Worm (Caenorhabditis elegans) whole organism, L4 larva: ENCODE data around the gene kars-1.

Experiments
- F37D6.2 ChIP-seq: sonication (generic microtip); optimal IDR thresholded peaks from 2 replicates; lab custom pipeline; 2016; ENCODE audit warnings: mild to moderate bottlenecking, missing genetic modification characterization, missing compliant biosample characterization
- T20F7.1 ChIP-seq: fragments of 200-800 bp; sonication (Bioruptor generic); optimal IDR thresholded peaks from 2 replicates; lab custom pipeline; 2018; ENCODE audit warnings: mild to moderate bottlenecking, missing genetic modification characterization, missing compliant biosample characterization
- Y105C5A.15 ChIP-seq: fragments of 200-800 bp; sonication (Bioruptor generic); IDR thresholded peaks from 2 replicates; pipeline ENCODE4 v1.3.6; 2022; ENCODE audit warnings: missing genetic modification characterization, missing compliant biosample characterization
- Y48G9A.11 ChIP-seq: fragments of 200-800 bp; sonication (Bioruptor generic); IDR thresholded peaks from 2 replicates; pipeline ENCODE4 v1.3.6; 2022; ENCODE audit warnings: missing genetic modification reagents, missing genetic modification characterization, missing compliant biosample characterization
- Y5F2A.4 ChIP-seq: fragments of 200-800 bp; sonication (Bioruptor generic); optimal IDR thresholded peaks from 2 replicates; lab custom pipeline; 2018; ENCODE audit warnings: mild to moderate bottlenecking, missing genetic modification characterization, missing compliant biosample characterization
- Y75B8A.6 ChIP-seq: fragments of 200-800 bp; sonication (Bioruptor generic); IDR thresholded peaks from 2 replicates; pipeline ENCODE4 v1.3.6; 2022; ENCODE audit warnings: missing genetic modification reagents, missing genetic modification characterization, missing compliant biosample characterization
- ZK337.2 ChIP-seq: fragments of 200-800 bp; sonication (Bioruptor generic); IDR thresholded peaks from 2 replicates; pipeline ENCODE4 v1.3.6; 2022; ENCODE audit warnings: missing genetic modification reagents, missing genetic modification characterization, missing compliant biosample characterization
- arid-1 ChIP-seq: fragments of 200-800 bp; sonication (Bioruptor generic); conservative IDR thresholded peaks from 2 replicates; pipeline ENCODE4 v1.3.6; 2022; ENCODE audit warnings: missing genetic modification reagents, missing genetic modification characterization, missing compliant biosample characterization
- ceh-20 ChIP-seq: fragments of 200-800 bp; sonication (Bioruptor generic); IDR thresholded peaks from 2 replicates; pipeline ENCODE4 v1.3.6; 2022; ENCODE audit warnings: missing genetic modification reagents, missing genetic modification characterization, missing compliant biosample characterization
- ceh-28 ChIP-seq: fragments of 150-350 bp; optimal IDR thresholded peaks from 2 replicates; lab custom pipeline; 2014; ENCODE audit warnings: missing biosample characterization, missing genetic modification reagents, missing genetic modification characterization
- ceh-32 ChIP-seq: sonication (generic microtip); optimal IDR thresholded peaks from 2 replicates; lab custom pipeline; 2016; ENCODE audit warnings: mild to moderate bottlenecking, missing genetic modification characterization, missing compliant biosample characterization; ENCODE audit not compliant: poor library complexity
- ceh-62 ChIP-seq: sonication (generic microtip); optimal IDR thresholded peaks from 2 replicates; lab custom pipeline; 2017; ENCODE audit warnings: missing biosample characterization, missing genetic modification characterization
- ceh-82 ChIP-seq: sonication (generic microtip); optimal IDR thresholded peaks from 2 replicates; lab custom pipeline; 2017; ENCODE audit warnings: missing biosample characterization, missing genetic modification characterization
- ctbp-1 ChIP-seq: fragments of 200-800 bp; sonication (Bioruptor generic); IDR thresholded peaks from 2 replicates; pipeline ENCODE4 v1.3.6; 2022; ENCODE audit warnings: missing genetic modification reagents, missing genetic modification characterization, missing compliant biosample characterization
- daf-12 ChIP-seq: fragments of 150-350 bp; optimal IDR thresholded peaks from 2 replicates; lab custom pipeline; 2014; ENCODE audit warnings: missing biosample characterization, missing genetic modification reagents, missing genetic modification characterization
- dmd-6 ChIP-seq: fragments of 200-800 bp; sonication (Bioruptor generic); IDR thresholded peaks from 2 replicates; pipeline ENCODE4 v1.3.6; 2022; ENCODE audit warnings: missing genetic modification reagents, missing genetic modification characterization, missing compliant biosample characterization
- duxl-1 ChIP-seq: sonication (generic microtip); optimal IDR thresholded peaks from 2 replicates; lab custom pipeline; 2016; ENCODE audit warnings: mild to moderate bottlenecking, missing genetic modification characterization, moderate library complexity, missing compliant biosample characterization; ENCODE audit not compliant: poor library complexity
- dve-1 ChIP-seq: sonication (generic microtip); optimal IDR thresholded peaks from 2 replicates; lab custom pipeline; 2017; ENCODE audit warnings: antibody characterized with exemption, mild to moderate bottlenecking, missing genetic modification characterization, missing compliant biosample characterization; ENCODE audit not compliant: insufficient read depth
- egl-43 ChIP-seq: fragments of 200-800 bp; sonication (Bioruptor generic); IDR thresholded peaks from 2 replicates; pipeline ENCODE4 v1.3.6; 2022; ENCODE audit warnings: missing genetic modification reagents, missing genetic modification characterization, missing compliant biosample characterization
- fkh-10 ChIP-seq: fragments of 150-350 bp; optimal IDR thresholded peaks from 2 replicates; lab custom pipeline; 2014; ENCODE audit warnings: missing biosample characterization, missing genetic modification reagents, missing genetic modification characterization
- gei-8 ChIP-seq: fragments of 200-800 bp; sonication (Bioruptor generic); optimal IDR thresholded peaks from 2 replicates; lab custom pipeline; 2018; ENCODE audit warnings: mild to moderate bottlenecking, missing genetic modification characterization, missing compliant biosample characterization
- hif-1 ChIP-seq, 2 experiments: sonication (generic microtip); optimal IDR thresholded peaks; 2 replicates each; lab custom pipeline; 2016 to 2017; ENCODE audit warnings: missing compliant biosample characterization in 2 of 2, missing genetic modification characterization in 2 of 2, missing genetic modification reagents in 2 of 2, missing genotype in 2 of 2, mild to moderate bottlenecking in 1 of 2
- hlh-11 ChIP-seq: fragments of 200-800 bp; sonication (Bioruptor generic); optimal IDR thresholded peaks from 2 replicates; lab custom pipeline; 2018; ENCODE audit warnings: mild to moderate bottlenecking, missing genetic modification characterization, missing compliant biosample characterization
- hlh-30 ChIP-seq: sonication (generic microtip); optimal IDR thresholded peaks from 2 replicates; lab custom pipeline; 2017; ENCODE audit warnings: antibody characterized with exemption, mild to moderate bottlenecking, missing genetic modification characterization, missing compliant biosample characterization; ENCODE audit not compliant: insufficient read depth
- jun-1 ChIP-seq: fragments of 150-350 bp; optimal IDR thresholded peaks from 2 replicates; lab custom pipeline; 2014; ENCODE audit warnings: missing biosample characterization, missing genetic modification reagents, missing genetic modification characterization
- lin-13 ChIP-seq: fragments of 150-350 bp; optimal IDR thresholded peaks from 2 replicates; lab custom pipeline; 2014; ENCODE audit warnings: missing biosample characterization, missing genetic modification reagents, missing genetic modification characterization
- lin-15B ChIP-seq: fragments of 150-350 bp; sonication (generic microtip); optimal IDR thresholded peaks from 3 replicates; lab custom pipeline; 2014; ENCODE audit warnings: missing biosample characterization, missing genetic modification characterization
- lin-38 ChIP-seq: fragments of 200-800 bp; sonication (Bioruptor generic); IDR thresholded peaks from 2 replicates; pipeline ENCODE4 v1.3.6; 2022; ENCODE audit warnings: missing genetic modification reagents, missing genetic modification characterization, missing compliant biosample characterization
- mdt-29 ChIP-seq: fragments of 200-800 bp; sonication (Bioruptor generic); IDR thresholded peaks from 2 replicates; pipeline ENCODE4 v1.3.6; 2022; ENCODE audit warnings: missing genetic modification reagents, missing genetic modification characterization, missing compliant biosample characterization
- mep-1 ChIP-seq: fragments of 150-350 bp; sonication (generic microtip); optimal IDR thresholded peaks from 3 replicates; lab custom pipeline; 2014; ENCODE audit warnings: missing biosample characterization, missing genetic modification characterization
- mxl-2 ChIP-seq: fragments of 200-800 bp; sonication (Bioruptor generic); conservative IDR thresholded peaks from 2 replicates; pipeline ENCODE4 v1.3.6; 2022; ENCODE audit warnings: missing genetic modification reagents, missing genetic modification characterization, missing compliant biosample characterization
- mxl-3 ChIP-seq: fragments of 200-800 bp; sonication (Bioruptor generic); optimal IDR thresholded peaks from 2 replicates; lab custom pipeline; 2018; ENCODE audit warnings: mild to moderate bottlenecking, missing genetic modification characterization, missing compliant biosample characterization
- nhr-48 ChIP-seq: sonication (generic microtip); optimal IDR thresholded peaks from 2 replicates; lab custom pipeline; 2016; ENCODE audit warnings: mild to moderate bottlenecking, missing genetic modification characterization, missing compliant biosample characterization
- nhr-6 ChIP-seq: fragments of 150-350 bp; optimal IDR thresholded peaks from 2 replicates; lab custom pipeline; 2014; ENCODE audit warnings: missing biosample characterization, missing genetic modification characterization
- nhr-77 ChIP-seq: fragments of 150-350 bp; optimal IDR thresholded peaks from 2 replicates; lab custom pipeline; 2014; ENCODE audit warnings: missing biosample characterization, missing genetic modification characterization
- sdz-12 ChIP-seq: fragments of 200-800 bp; sonication (Bioruptor generic); optimal IDR thresholded peaks from 2 replicates; lab custom pipeline; 2018; ENCODE audit warnings: mild to moderate bottlenecking, missing genetic modification characterization, missing compliant biosample characterization
- snpc-1.2 ChIP-seq: fragments of 200-800 bp; sonication (Bioruptor generic); IDR thresholded peaks from 2 replicates; pipeline ENCODE4 v1.3.6; 2022; ENCODE audit warnings: missing genetic modification reagents, missing genetic modification characterization, missing compliant biosample characterization
- spr-1 ChIP-seq: sonication (generic microtip); optimal IDR thresholded peaks from 2 replicates; lab custom pipeline; 2016; ENCODE audit warnings: mild to moderate bottlenecking, missing genetic modification characterization, missing compliant biosample characterization
- spr-3 ChIP-seq: fragments of 200-800 bp; sonication (Bioruptor generic); optimal IDR thresholded peaks from 2 replicates; lab custom pipeline; 2018; ENCODE audit warnings: mild to moderate bottlenecking, missing genetic modification characterization, missing compliant biosample characterization
- tra-1 ChIP-seq: fragments of 200-800 bp; sonication (Bioruptor generic); IDR thresholded peaks from 2 replicates; pipeline ENCODE4 v1.3.6; 2022; ENCODE audit warnings: missing genetic modification reagents, missing genetic modification characterization, missing compliant biosample characterization
- unc-39 ChIP-seq: sonication (generic microtip); optimal IDR thresholded peaks from 2 replicates; lab custom pipeline; 2017; ENCODE audit warnings: missing biosample characterization, missing genetic modification characterization
- unc-62 ChIP-seq, 3 experiments: fragments of 150-350 bp in 1 of 3; sonication (generic microtip); optimal IDR thresholded peaks in 2 of 3; peaks in 1 of 3; 1 replicate in 1 of 3; 2 replicates in 2 of 3; lab custom pipeline; 2014 to 2017; ENCODE audit warnings: missing biosample characterization in 3 of 3, missing genetic modification characterization in 3 of 3, missing genetic modification reagents in 3 of 3, missing genotype in 1 of 3
- zfp-2 ChIP-seq: sonication (generic microtip); optimal IDR thresholded peaks from 2 replicates; lab custom pipeline; 2016; ENCODE audit warnings: mild to moderate bottlenecking, missing genetic modification characterization, missing compliant biosample characterization
- zfp-3 ChIP-seq: fragments of 200-800 bp; sonication (Bioruptor generic); conservative IDR thresholded peaks from 2 replicates; pipeline ENCODE4 v1.3.6; 2022; ENCODE audit warnings: missing genetic modification reagents, missing genetic modification characterization, missing compliant biosample characterization
- zip-11 ChIP-seq: fragments of 200-800 bp; sonication (Bioruptor generic); IDR thresholded peaks from 2 replicates; pipeline ENCODE4 v1.3.6; 2022; ENCODE audit warnings: missing genetic modification characterization, missing compliant biosample characterization

Gene kars-1

DNA sequence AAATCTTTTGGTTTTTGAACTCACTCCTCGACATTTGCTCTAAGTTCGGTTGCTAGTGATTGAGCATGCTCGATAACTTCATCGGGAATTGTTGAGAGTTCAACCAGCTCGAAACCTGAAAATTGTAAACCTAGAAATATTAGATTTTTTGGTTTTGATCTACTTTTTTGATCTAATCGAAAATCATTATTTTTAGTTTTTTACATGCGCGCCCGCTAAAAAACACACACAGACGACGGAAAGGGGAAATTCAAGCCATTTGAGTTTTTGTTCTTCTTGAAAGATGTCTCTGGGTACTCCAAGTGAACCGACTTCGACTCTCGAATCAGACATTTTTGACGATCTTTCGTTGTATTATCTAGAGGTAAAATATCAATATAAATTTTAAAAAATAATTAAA is 6.8 kb downstream of the kars-1 start, which contains the start of gene nos-2:
Gene nos-2, plus strand, starts transcription at position 228 of the 400 bp plus-strand sequence.
- TF ChIP-seq nhr-48 (tag; lab: Kevin White, UChicago) (no peak), nhr-6 (tag; lab: Kevin White, UChicago) (no peak), ceh-32 (tag; lab: Kevin White, UChicago) (no peak), ceh-28 (tag; lab: Kevin White, UChicago) (no peak), lin-38 (GFP tag; lab: Robert Waterston, UW) (no peak), ceh-20 (GFP tag; lab: Robert Waterston, UW) (no peak), spr-1 (no peak), Y105C5A.15 (GFP tag; lab: Robert Waterston, UW) (no peak), zfp-2 (no peak), Y48G9A.11 (no peak), unc-39 (tag; lab: Kevin White, UChicago) (no peak), arid-1 (GFP tag; lab: Robert Waterston, UW) (no peak), zip-11 (GFP tag; lab: Robert Waterston, UW) (no peak)
- TF ChIP-seq, all 104 proteins: peak for 0

DNA sequence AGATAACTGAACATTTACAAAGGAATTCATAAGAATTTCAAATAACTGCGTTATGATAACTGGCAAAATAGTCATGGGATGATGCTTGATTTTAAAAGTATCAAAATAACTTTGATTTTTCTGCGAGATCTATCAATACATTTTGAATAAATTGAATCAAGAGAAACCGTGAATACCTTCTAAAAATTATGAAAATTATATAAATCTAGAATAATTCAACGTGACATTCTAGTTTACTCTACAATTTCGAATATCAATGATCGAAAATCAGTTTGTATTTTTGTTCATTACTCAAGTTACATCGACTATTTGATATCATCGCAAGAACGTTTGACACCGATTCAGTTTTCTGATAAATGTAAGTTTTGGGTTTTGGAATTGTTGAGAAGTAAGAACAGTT is 10.5 kb downstream of the kars-1 start, which contains the start of gene acs-6:
Gene acs-6, plus strand, starts transcription at position 301 of the 400 bp plus-strand sequence.
- TF ChIP-seq zfp-3 (GFP tag; lab: Robert Waterston, UW) (no peak), egl-43 (GFP tag; lab: Robert Waterston, UW) (no peak), sdz-12 (no peak), arid-1 (GFP tag; lab: Robert Waterston, UW) (no peak), daf-12 (tag; lab: Kevin White, UChicago) (no peak), mxl-3 (GFP tag; lab: Kevin White, UChicago) (no peak), nhr-77 (tag; lab: Kevin White, UChicago) (no peak), fkh-10 (GFP tag; lab: Kevin White, UChicago) (no peak), unc-39 (tag; lab: Kevin White, UChicago) (no peak), ZK337.2 (no peak), duxl-1 (tag; lab: Kevin White, UChicago) (no peak), hlh-11 (tag; lab: Kevin White, UChicago) (no peak), lin-15B (tag; lab: Kevin White, UChicago) (no peak), tra-1 (GFP tag; lab: Robert Waterston, UW) (no peak), hif-1 (tag; optimal IDR thresholded peaks at IDR 0.05; lab: Kevin White, UChicago) (no peak), dve-1 (no peak), mxl-2 (GFP tag; lab: Robert Waterston, UW) (no peak), mdt-29 (GFP tag; lab: Robert Waterston, UW) (no peak), ceh-28 (tag; lab: Kevin White, UChicago) (no peak)
- TF ChIP-seq, all 104 proteins: peak for 0

DNA sequence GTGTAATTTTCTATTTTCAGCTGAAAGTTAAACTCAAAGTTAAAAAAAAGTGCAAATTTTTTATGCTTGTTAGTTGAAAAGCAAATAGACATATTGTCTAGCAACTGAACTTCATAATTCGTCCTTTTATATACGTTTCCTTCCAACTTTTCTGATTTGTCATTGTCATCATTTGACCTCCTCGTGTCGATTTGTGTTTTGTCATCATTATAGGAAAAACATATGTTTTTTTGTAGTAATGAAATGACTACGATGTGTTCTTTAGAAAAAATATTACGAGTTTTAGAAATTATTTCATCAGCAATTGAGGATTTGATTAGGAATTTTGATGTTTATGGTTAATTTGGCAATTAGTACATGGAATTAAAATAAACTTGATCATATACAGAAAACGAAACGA is 11.4 kb downstream of the kars-1 start:
- TF ChIP-seq F37D6.2 (tag; lab: Kevin White, UChicago) = no peak
- TF ChIP-seq hlh-30 (tag; lab: Kevin White, UChicago) = peak; percentile 41
- TF ChIP-seq ceh-62 (tag; lab: Kevin White, UChicago) = no peak

DNA sequence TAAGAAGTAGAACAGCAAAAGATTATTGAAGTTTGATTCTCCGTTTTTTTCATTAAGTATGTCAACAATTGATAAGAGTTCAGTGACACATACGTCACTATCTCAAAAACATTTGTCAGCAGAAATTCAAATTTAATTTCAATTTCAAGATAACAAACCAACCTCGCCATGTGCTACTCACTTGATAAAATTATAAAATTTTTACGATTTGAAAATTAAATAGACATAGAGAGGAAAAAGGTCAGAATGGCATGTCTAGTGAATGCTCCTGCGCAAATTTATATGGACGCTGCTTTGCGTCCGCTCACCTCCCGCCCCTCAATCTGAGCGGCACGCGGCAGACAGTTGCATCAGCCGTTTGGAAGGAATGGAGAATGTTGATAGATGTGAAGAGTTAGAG is 12.0 kb downstream of the kars-1 start:
- TF ChIP-seq unc-62 (GFP tag; optimal IDR thresholded peaks at IDR 0.05 in 1 of 2; lab: Kevin White, UChicago) (peak in 1 of 2 experiments; percentile 77), unc-62 (tag; optimal IDR thresholded peaks at IDR 0.05; lab: Kevin White, UChicago) (no peak), gei-8 (no peak), spr-1 (no peak), Y75B8A.6 (no peak), snpc-1.2 (GFP tag; lab: Robert Waterston, UW) (no peak), lin-13 (GFP tag; lab: Kevin White, UChicago) (no peak), T20F7.1 (GFP tag; lab: Kevin White, UChicago) (peak; percentile 57), spr-3 (GFP tag; lab: Kevin White, UChicago) (no peak), Y5F2A.4 (GFP tag; lab: Kevin White, UChicago) (no peak), jun-1 (tag; lab: Kevin White, UChicago) (no peak), mep-1 (no peak), mxl-3 (GFP tag; lab: Kevin White, UChicago) (peak; percentile 83), ctbp-1 (GFP tag; lab: Robert Waterston, UW) (no peak), Y105C5A.15 (GFP tag; lab: Robert Waterston, UW) (no peak), egl-43 (GFP tag; lab: Robert Waterston, UW) (no peak), dmd-6 (GFP tag; lab: Robert Waterston, UW) (peak; percentile 98), ceh-82 (tag; lab: Kevin White, UChicago) (no peak)
